Worm (Caenorhabditis elegans) whole organism, L4 larva: ENCODE data around the gene let-653.

Source experiments
- aha-1 ChIP-seq: fragments of 150-350 bp; peaks from one replicate; lab custom pipeline; 2014; ENCODE audit warnings: missing biosample characterization, missing genetic modification characterization
- ceh-44 ChIP-seq: fragments of 200-800 bp; sonication (Bioruptor generic); IDR thresholded peaks from 2 replicates; pipeline ENCODE4 v1.3.6; 2022; ENCODE audit warnings: missing genetic modification reagents, missing genetic modification characterization, missing compliant biosample characterization
- lin-39 ChIP-seq: fragments of 150-350 bp; optimal IDR thresholded peaks from 2 replicates; lab custom pipeline; 2014; ENCODE audit warnings: missing biosample characterization, missing genetic modification reagents, missing genetic modification characterization
- mep-1 ChIP-seq: fragments of 150-350 bp; sonication (generic microtip); optimal IDR thresholded peaks from 3 replicates; lab custom pipeline; 2014; ENCODE audit warnings: missing biosample characterization, missing genetic modification characterization
- nhr-237 ChIP-seq: sonication (generic microtip); optimal IDR thresholded peaks from 2 replicates; lab custom pipeline; 2017; ENCODE audit warnings: missing biosample characterization, missing genetic modification characterization
- pha-4 ChIP-seq, 2 experiments: fragments of 150-350 bp in 1 of 2; fragments of 200-800 bp in 1 of 2; sonication (Bioruptor generic) in 1 of 2; IDR thresholded peaks in 1 of 2; optimal IDR thresholded peaks in 1 of 2; 2 replicates each; pipeline versions ENCODE4 v1.3.6 to Lab custom; 2014 to 2022; ENCODE audit warnings: missing genetic modification characterization in 2 of 2, missing genetic modification reagents in 2 of 2, missing biosample characterization in 1 of 2, missing compliant biosample characterization in 1 of 2
- pqm-1 ChIP-seq: sonication (generic microtip); optimal IDR thresholded peaks from 2 replicates; lab custom pipeline; 2017; ENCODE audit warnings: missing biosample characterization, missing genetic modification characterization
- tra-1 ChIP-seq: fragments of 200-800 bp; sonication (Bioruptor generic); IDR thresholded peaks from 2 replicates; pipeline ENCODE4 v1.3.6; 2022; ENCODE audit warnings: missing genetic modification reagents, missing genetic modification characterization, missing compliant biosample characterization
- unc-62 ChIP-seq, 3 experiments: fragments of 150-350 bp in 1 of 3; sonication (generic microtip); optimal IDR thresholded peaks in 2 of 3; peaks in 1 of 3; 1 replicate in 1 of 3; 2 replicates in 2 of 3; lab custom pipeline; 2014 to 2017; ENCODE audit warnings: missing biosample characterization in 3 of 3, missing genetic modification characterization in 3 of 3, missing genetic modification reagents in 3 of 3, missing genotype in 1 of 3

DNA sequence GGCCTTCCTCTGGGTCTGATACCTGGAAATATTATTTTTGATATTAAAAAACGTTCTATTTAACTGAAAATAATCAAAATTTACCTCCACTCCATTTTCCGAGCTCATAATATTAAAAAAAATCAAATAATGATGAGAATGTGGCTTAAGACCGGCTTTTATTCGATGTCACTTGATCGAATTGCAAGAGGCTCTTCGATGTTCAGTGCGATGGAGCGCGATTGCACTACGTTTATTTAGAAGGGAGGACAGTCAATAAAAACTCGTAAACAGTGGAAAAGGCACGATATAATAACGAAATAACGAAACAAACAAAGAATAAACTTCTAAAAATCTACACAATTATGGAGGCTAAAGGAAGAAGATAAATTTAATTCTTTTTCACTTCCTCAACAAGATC is 30.6 kb upstream of the let-653 start, which contains the start of gene tag-30:
- TF ChIP-seq mep-1 (tag; lab: Kevin White, UChicago) (peak; percentile 61), lin-39 (tag; lab: Kevin White, UChicago) (no peak), pqm-1 (tag; lab: Kevin White, UChicago) (no peak), ceh-44 (GFP tag; lab: Robert Waterston, UW) (no peak), pha-4 (GFP tag; IDR thresholded peaks at IDR 0.05; lab: Robert Waterston, UW) (peak; percentile 15; the same call in 1 of the 2 replicates), pha-4 (tag; optimal IDR thresholded peaks at IDR 0.05; lab: Kevin White, UChicago) (peak; percentile 91), aha-1 (tag; lab: Kevin White, UChicago) (no peak), unc-62 (GFP tag; optimal IDR thresholded peaks at IDR 0.05 in 1 of 2; lab: Kevin White, UChicago) (no peak), unc-62 (tag; optimal IDR thresholded peaks at IDR 0.05; lab: Kevin White, UChicago) (no peak), tra-1 (no peak), nhr-237 (no peak)
